Worm (Caenorhabditis elegans) whole organism, mixed stage, embryonic: ENCODE results near the gene F09G8.10.

Experiments
- M03D4.4 ChIP-seq: sonication (generic microtip); optimal IDR thresholded peaks from 2 replicates; lab custom pipeline; 2017; ENCODE audit warnings: mild to moderate bottlenecking, missing genetic modification characterization, missing compliant biosample characterization
- bed-3 ChIP-seq: fragments of 200-800 bp; sonication (Bioruptor generic); optimal IDR thresholded peaks from 3 replicates; lab custom pipeline; 2018; ENCODE audit warnings: mild to moderate bottlenecking, missing genetic modification characterization, moderate library complexity, missing compliant biosample characterization
- blmp-1 ChIP-seq: fragments of 150-350 bp; optimal IDR thresholded peaks from 2 replicates; lab custom pipeline; 2014; ENCODE audit warnings: missing biosample characterization, missing genetic modification characterization
- ceh-39 ChIP-seq: fragments of 150-350 bp; optimal IDR thresholded peaks from 2 replicates; lab custom pipeline; 2014; ENCODE audit warnings: missing biosample characterization, missing genetic modification characterization
- ceh-43 ChIP-seq: fragments of 200-800 bp; sonication (Bioruptor generic); optimal IDR thresholded peaks from 2 replicates; lab custom pipeline; 2018; ENCODE audit warnings: mild to moderate bottlenecking, missing genetic modification characterization, moderate library complexity, missing compliant biosample characterization
- ceh-83 ChIP-seq: fragments of 200-800 bp; sonication (Bioruptor generic); optimal IDR thresholded peaks from 2 replicates; lab custom pipeline; 2018; ENCODE audit warnings: mild to moderate bottlenecking, missing genetic modification characterization, missing compliant biosample characterization
- ces-1 ChIP-seq: fragments of 150-350 bp; optimal IDR thresholded peaks from 2 replicates; lab custom pipeline; 2014; ENCODE audit warnings: missing biosample characterization, missing genetic modification reagents, missing genetic modification characterization
- cnd-1 ChIP-seq: fragments of 200-800 bp; sonication (Bioruptor generic); optimal IDR thresholded peaks from 2 replicates; lab custom pipeline; 2018; ENCODE audit warnings: mild to moderate bottlenecking, missing genetic modification characterization, missing compliant biosample characterization
- drap-1 ChIP-seq: fragments of 200-800 bp; sonication (Bioruptor generic); optimal IDR thresholded peaks from 3 replicates; lab custom pipeline; 2018; ENCODE audit warnings: mild to moderate bottlenecking, missing genetic modification characterization, missing compliant biosample characterization
- elt-1 ChIP-seq: sonication (generic microtip); optimal IDR thresholded peaks from 2 replicates; lab custom pipeline; 2017; ENCODE audit warnings: missing genetic modification characterization, mild to moderate bottlenecking, missing compliant biosample characterization, antibody characterized with exemption, moderate library complexity, borderline replicate concordance; ENCODE audit not compliant: insufficient read depth
- ham-2 ChIP-seq: fragments of 200-800 bp; sonication (Bioruptor generic); optimal IDR thresholded peaks from 2 replicates; lab custom pipeline; 2018; ENCODE audit warnings: mild to moderate bottlenecking, missing genetic modification characterization, missing compliant biosample characterization
- hlh-1 ChIP-seq: fragments of 150-350 bp; optimal IDR thresholded peaks from 2 replicates; lab custom pipeline; 2014; ENCODE audit warnings: missing biosample characterization, missing genetic modification reagents, missing genetic modification characterization
- lin-32 ChIP-seq: fragments of 200-800 bp; sonication (Bioruptor generic); optimal IDR thresholded peaks from 2 replicates; lab custom pipeline; 2018; ENCODE audit warnings: mild to moderate bottlenecking, missing genetic modification characterization, missing compliant biosample characterization
- lsy-2 ChIP-seq: fragments of 150-350 bp; optimal IDR thresholded peaks from 2 replicates; lab custom pipeline; 2014; ENCODE audit warnings: missing biosample characterization, missing genetic modification characterization
- mab-5 ChIP-seq: fragments of 150-350 bp; optimal IDR thresholded peaks from 2 replicates; lab custom pipeline; 2014; ENCODE audit warnings: missing biosample characterization, missing genetic modification characterization
- mep-1 ChIP-seq: fragments of 150-350 bp; optimal IDR thresholded peaks from 2 replicates; lab custom pipeline; 2017; ENCODE audit warnings: missing biosample characterization, missing genetic modification reagents, missing genetic modification characterization, inconsistent platforms
- mls-2 ChIP-seq: sonication (generic microtip); optimal IDR thresholded peaks from 2 replicates; lab custom pipeline; 2016; ENCODE audit warnings: mild to moderate bottlenecking, missing genetic modification characterization, moderate library complexity, missing compliant biosample characterization
- nhr-2 ChIP-seq: fragments of 150-350 bp; optimal IDR thresholded peaks from 2 replicates; lab custom pipeline; 2014; ENCODE audit warnings: missing biosample characterization, missing genetic modification characterization
- nhr-237 ChIP-seq: fragments of 150-350 bp; optimal IDR thresholded peaks from 2 replicates; lab custom pipeline; 2014; ENCODE audit warnings: missing biosample characterization, missing genetic modification characterization
- nhr-76 ChIP-seq: sonication (generic microtip); optimal IDR thresholded peaks from 2 replicates; lab custom pipeline; 2017; ENCODE audit warnings: missing biosample characterization, missing genetic modification characterization
- pha-4 ChIP-seq: fragments of 150-350 bp; optimal IDR thresholded peaks from 2 replicates; lab custom pipeline; 2018; ENCODE audit warnings: missing biosample characterization, missing genetic modification reagents, missing genetic modification characterization
- sem-2 ChIP-seq: fragments of 200-800 bp; sonication (Bioruptor generic); optimal IDR thresholded peaks from 2 replicates; lab custom pipeline; 2018; ENCODE audit warnings: mild to moderate bottlenecking, missing genetic modification characterization, missing compliant biosample characterization
- sptf-1 ChIP-seq: sonication (generic microtip); optimal IDR thresholded peaks from 2 replicates; lab custom pipeline; 2017; ENCODE audit warnings: mild to moderate bottlenecking, missing genetic modification characterization, moderate library complexity, missing compliant biosample characterization
- tbx-8 ChIP-seq: fragments of 200-800 bp; sonication (Bioruptor generic); optimal IDR thresholded peaks from 2 replicates; lab custom pipeline; 2018; ENCODE audit warnings: mild to moderate bottlenecking, missing genetic modification characterization, moderate library complexity, missing compliant biosample characterization
- unc-120 ChIP-seq: sonication (generic microtip); optimal IDR thresholded peaks from 2 replicates; lab custom pipeline; 2017; ENCODE audit warnings: missing genetic modification characterization, missing compliant biosample characterization; ENCODE audit not compliant: poor library complexity, severe bottlenecking
- unc-62 ChIP-seq: fragments of 150-350 bp; optimal IDR thresholded peaks from 2 replicates; lab custom pipeline; 2014; ENCODE audit warnings: missing biosample characterization, missing genetic modification reagents, missing genetic modification characterization
- zip-8 ChIP-seq: fragments of 150-350 bp; optimal IDR thresholded peaks from 2 replicates; lab custom pipeline; 2014; ENCODE audit warnings: missing biosample characterization, missing genetic modification characterization
- ztf-11 ChIP-seq: fragments of 150-350 bp; optimal IDR thresholded peaks from 2 replicates; lab custom pipeline; 2014; ENCODE audit warnings: missing biosample characterization, missing genetic modification characterization

F09G8.10 gene

DNA sequence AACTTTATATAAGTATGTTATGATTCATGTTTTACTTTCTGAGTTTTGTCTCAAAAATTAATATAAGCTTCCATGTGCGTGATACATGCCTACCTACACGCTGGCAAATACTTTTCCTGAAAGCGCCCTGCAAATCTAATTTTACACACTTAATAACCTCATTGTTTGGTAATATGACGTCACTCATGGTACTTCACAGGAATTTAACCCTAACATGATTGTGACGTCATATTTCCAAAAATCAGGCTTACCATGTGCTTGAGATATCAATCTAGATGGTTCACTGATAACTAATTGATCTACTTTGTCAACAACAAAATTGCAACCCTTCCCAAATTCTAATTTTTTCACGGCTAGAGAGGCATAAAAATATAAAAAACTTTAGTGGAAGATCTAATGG, 31.5 kb upstream of the F09G8.10 start:
- peak; percentile 95 for TF ChIP-seq zip-8 (tag; lab: Kevin White, UChicago)
- TF ChIP-seq ztf-11 = no peak

DNA sequence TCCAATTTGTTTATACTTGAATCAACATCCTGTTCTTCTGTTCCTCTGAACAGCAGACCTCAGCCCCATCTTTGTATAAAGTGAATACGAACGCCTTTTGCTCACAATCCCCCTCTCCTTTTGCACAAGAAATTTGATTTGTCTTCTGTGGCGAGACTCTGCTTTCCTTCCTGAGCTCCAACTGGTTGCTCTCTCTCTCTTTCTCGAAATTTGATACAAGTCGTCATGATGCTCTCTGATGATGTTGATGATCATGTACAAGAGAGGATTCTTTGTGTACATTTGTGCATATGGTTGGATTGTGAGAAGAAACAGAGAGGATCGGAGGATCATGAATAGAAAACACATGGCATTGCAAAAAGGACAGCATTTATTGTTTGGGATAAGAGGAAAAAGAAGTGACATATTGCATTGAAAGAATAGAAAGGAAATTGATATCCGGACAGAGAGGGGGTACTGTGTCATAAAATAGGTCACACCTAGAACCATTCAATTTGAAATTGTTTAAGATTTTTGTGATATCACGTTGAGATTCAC, 29.0 kb upstream of the F09G8.10 start:
- TF ChIP-seq sptf-1 (tag; lab: Kevin White, UChicago) = no peak
- TF ChIP-seq cnd-1 (tag; lab: Kevin White, UChicago) = peak; percentile 8
- TF ChIP-seq ceh-83 (GFP tag; lab: Kevin White, UChicago) = peak; percentile 65
- TF ChIP-seq pha-4 = peak; percentile 27
- peak; percentile 15 for TF ChIP-seq mls-2 (tag; lab: Kevin White, UChicago)
- peak; percentile 54 for TF ChIP-seq ces-1 (GFP tag; lab: Kevin White, UChicago)

DNA sequence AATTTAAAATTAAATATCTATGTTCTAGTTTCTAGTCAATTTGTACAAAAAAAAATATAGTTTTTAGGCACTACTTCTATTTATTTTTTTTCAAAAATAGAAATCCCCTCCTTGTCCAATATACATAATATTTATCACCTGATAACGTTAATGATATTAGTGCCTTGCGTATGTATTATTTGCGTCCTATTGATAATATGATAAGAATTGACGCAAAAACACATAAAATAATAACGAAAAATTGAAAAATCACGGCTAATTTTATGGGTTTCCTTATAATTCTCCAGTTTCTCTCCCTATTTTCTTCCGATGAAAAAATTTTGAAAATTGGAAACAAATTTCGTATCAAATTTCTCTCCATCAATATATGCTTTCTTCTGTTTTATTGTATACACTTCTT, 27.8 kb upstream of the F09G8.10 start:
- TF ChIP-seq cnd-1 (tag; lab: Kevin White, UChicago) = no peak
- TF ChIP-seq elt-1 (tag; lab: Kevin White, UChicago) = no peak
- TF ChIP-seq ces-1 (GFP tag; lab: Kevin White, UChicago) = no peak
- TF ChIP-seq sptf-1 (tag; lab: Kevin White, UChicago) = no peak
- no peak for TF ChIP-seq nhr-76 (tag; lab: Kevin White, UChicago)
- no peak for TF ChIP-seq sem-2 (GFP tag; lab: Kevin White, UChicago)
- TF ChIP-seq ceh-43 (GFP tag; lab: Kevin White, UChicago) = no peak
- no peak for TF ChIP-seq mep-1
- TF ChIP-seq M03D4.4 = no peak
- no peak for TF ChIP-seq lin-32
- TF ChIP-seq tbx-8 (GFP tag; lab: Kevin White, UChicago) = no peak

DNA sequence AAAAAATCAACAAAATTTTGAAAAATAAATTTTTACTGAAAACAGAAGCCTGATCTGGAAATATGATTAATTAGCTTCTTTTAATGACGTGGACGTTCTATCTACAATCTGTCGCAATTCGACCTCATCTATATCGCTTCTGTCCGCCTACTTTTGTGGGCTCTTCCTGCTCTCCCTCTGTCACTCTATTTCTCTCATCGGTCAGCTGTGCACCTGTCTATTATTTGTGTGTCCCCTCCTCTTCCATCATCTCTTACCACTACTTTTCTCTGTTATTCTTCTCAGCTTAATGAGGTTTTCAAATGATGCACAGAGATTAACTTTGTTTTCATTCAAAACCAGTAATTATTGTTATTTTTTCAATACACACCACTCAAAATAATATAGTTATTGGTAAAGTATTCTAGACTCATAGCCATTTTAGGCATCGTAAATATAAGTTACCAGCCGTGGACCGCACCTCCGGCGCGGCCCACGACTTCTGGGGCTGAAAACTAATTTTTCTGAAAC, 27.2 kb upstream of the F09G8.10 start:
- TF ChIP-seq ces-1 (GFP tag; lab: Kevin White, UChicago) (peak; percentile 58), hlh-1 (tag; lab: Kevin White, UChicago) (peak; percentile 97), nhr-237 (tag; lab: Kevin White, UChicago) (no peak), unc-120 (tag; lab: Kevin White, UChicago) (peak; percentile 37), unc-62 (peak; percentile 84), zip-8 (tag; lab: Kevin White, UChicago) (no peak)

DNA sequence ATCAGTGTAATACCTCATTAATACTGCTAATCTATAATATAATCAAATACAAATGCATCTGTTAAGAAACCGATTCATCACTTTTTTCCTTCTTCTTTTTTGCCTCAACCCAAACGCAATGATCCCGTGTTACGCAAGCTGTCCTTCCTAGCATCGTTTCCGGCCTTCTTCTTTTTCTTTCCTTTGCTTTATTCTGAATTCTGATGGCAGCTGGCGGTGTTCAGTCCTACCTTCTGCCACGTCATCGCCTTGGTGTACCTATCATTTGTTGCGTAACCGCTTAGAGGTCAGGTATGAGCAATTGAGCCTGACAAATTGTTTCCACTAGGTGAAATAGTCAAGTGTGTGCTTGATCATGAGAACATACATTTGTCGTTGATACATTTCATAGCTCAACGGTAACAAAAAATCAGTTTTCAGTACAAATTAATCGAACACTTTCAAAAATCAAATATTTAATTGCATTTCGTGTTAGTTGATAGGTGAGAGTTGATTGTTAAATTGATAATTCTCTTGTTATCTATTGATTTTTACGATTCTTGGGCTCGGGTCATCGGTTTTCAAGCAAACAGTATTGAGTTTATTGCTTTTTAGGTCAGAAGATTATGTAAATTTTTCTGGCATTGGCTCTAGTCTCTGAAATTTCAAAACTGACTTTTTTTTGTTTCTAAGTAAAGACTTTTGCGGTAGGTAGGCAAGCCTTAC, 26.4 kb upstream of the F09G8.10 start:
- no peak for TF ChIP-seq ceh-43 (GFP tag; lab: Kevin White, UChicago)
- TF ChIP-seq sptf-1 (tag; lab: Kevin White, UChicago) = peak; percentile 35
- peak; percentile 24 for TF ChIP-seq mls-2 (tag; lab: Kevin White, UChicago)
- TF ChIP-seq cnd-1 (tag; lab: Kevin White, UChicago) = peak; percentile 79
- TF ChIP-seq ham-2 (GFP tag; lab: Kevin White, UChicago) = no peak
- peak; percentile 93 for TF ChIP-seq zip-8 (tag; lab: Kevin White, UChicago)
- TF ChIP-seq nhr-2 (tag; lab: Kevin White, UChicago) = peak; percentile 90
- peak; percentile 3 for TF ChIP-seq unc-62
- TF ChIP-seq, all 35 proteins: peak for 6

DNA sequence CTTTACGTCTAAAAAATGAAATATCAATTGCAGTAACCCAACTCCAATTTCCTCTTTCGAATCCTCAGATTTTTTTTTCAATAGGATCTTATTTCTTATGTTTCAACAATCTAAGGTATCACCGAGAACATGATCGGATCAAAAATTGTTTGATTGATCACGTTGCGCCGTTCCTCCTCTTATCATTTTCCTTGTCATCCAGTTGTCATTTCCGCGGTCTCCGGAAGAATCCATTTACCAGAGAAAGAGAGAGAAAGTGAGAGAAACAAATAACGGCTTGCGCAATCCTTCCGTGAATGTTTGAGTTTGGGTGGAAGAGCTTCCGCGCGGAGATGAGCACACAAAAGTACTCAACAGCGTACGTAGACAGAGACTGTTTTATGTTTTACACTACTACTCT, 21.3 kb upstream of the F09G8.10 start:
- no peak for TF ChIP-seq M03D4.4
- no peak for TF ChIP-seq hlh-1 (tag; lab: Kevin White, UChicago)
- TF ChIP-seq lsy-2 (tag; lab: Kevin White, UChicago) = no peak
- TF ChIP-seq lin-32 = no peak
- peak; percentile 13 for TF ChIP-seq zip-8 (tag; lab: Kevin White, UChicago)
- TF ChIP-seq ceh-39 = no peak
- no peak for TF ChIP-seq unc-120 (tag; lab: Kevin White, UChicago)
- TF ChIP-seq mab-5 (tag; lab: Kevin White, UChicago) = no peak
- no peak for TF ChIP-seq ztf-11
- peak; percentile 77 for TF ChIP-seq unc-62
- no peak for TF ChIP-seq pha-4
- no peak for TF ChIP-seq bed-3 (GFP tag; lab: Kevin White, UChicago)
- TF ChIP-seq nhr-237 (tag; lab: Kevin White, UChicago) = no peak
- TF ChIP-seq drap-1 (GFP tag; lab: Kevin White, UChicago) = no peak
- no peak for TF ChIP-seq ceh-83 (GFP tag; lab: Kevin White, UChicago)
- TF ChIP-seq mep-1 = no peak
- no peak for TF ChIP-seq sptf-1 (tag; lab: Kevin White, UChicago)
- peak; percentile 44 for TF ChIP-seq blmp-1
- TF ChIP-seq tbx-8 (GFP tag; lab: Kevin White, UChicago) = no peak
